Worm (Caenorhabditis elegans) whole organism, late embryonic: ENCODE results near the gene F46F5.7.

ENCODE experiments used
- ceh-18 ChIP-seq: sonication (generic microtip); optimal IDR thresholded peaks from 2 replicates; lab custom pipeline; 2016; ENCODE audit warnings: missing genetic modification characterization, missing compliant biosample characterization
- ceh-45 ChIP-seq: fragments of 200-800 bp; sonication (Bioruptor generic); IDR thresholded peaks from 2 replicates; pipeline ENCODE4 v1.3.6; 2022; ENCODE audit warnings: missing genetic modification reagents, missing genetic modification characterization, missing compliant biosample characterization
- ceh-9 ChIP-seq: sonication (generic microtip); optimal IDR thresholded peaks from 2 replicates; lab custom pipeline; 2016; ENCODE audit warnings: mild to moderate bottlenecking, missing genetic modification characterization, inconsistent platforms, missing compliant biosample characterization
- elt-2 ChIP-seq: sonication (generic microtip); optimal IDR thresholded peaks from 2 replicates; lab custom pipeline; 2016; ENCODE audit warnings: missing genetic modification reagents, missing genetic modification characterization, missing compliant biosample characterization
- fkh-6 ChIP-seq: sonication (generic microtip); optimal IDR thresholded peaks from 2 replicates; lab custom pipeline; 2016; ENCODE audit warnings: missing genetic modification characterization, missing compliant biosample characterization
- nfya-1 ChIP-seq: sonication (generic microtip); optimal IDR thresholded peaks from 2 replicates; lab custom pipeline; 2017; ENCODE audit warnings: missing genetic modification characterization, mild to moderate bottlenecking, missing compliant biosample characterization, antibody characterized with exemption, moderate library complexity
- pag-3 ChIP-seq: sonication (generic microtip); optimal IDR thresholded peaks from 2 replicates; lab custom pipeline; 2016; ENCODE audit warnings: missing compliant biosample characterization, missing genetic modification characterization, borderline replicate concordance
- pat-9 ChIP-seq: fragments of 200-800 bp; sonication (Bioruptor generic); optimal IDR thresholded peaks from 2 replicates; lab custom pipeline; 2018; ENCODE audit warnings: mild to moderate bottlenecking, missing genetic modification characterization, moderate library complexity, missing compliant biosample characterization
- pqm-1 ChIP-seq: sonication (generic microtip); optimal IDR thresholded peaks from 2 replicates; lab custom pipeline; 2016; ENCODE audit warnings: missing genetic modification characterization, missing compliant biosample characterization
- rnt-1 ChIP-seq: sonication (generic microtip); optimal IDR thresholded peaks from 2 replicates; lab custom pipeline; 2016; ENCODE audit warnings: missing genetic modification characterization, missing compliant biosample characterization
- sox-4 ChIP-seq: sonication (generic microtip); optimal IDR thresholded peaks from 2 replicates; lab custom pipeline; 2017; ENCODE audit warnings: mild to moderate bottlenecking, missing genetic modification characterization, inconsistent platforms, missing compliant biosample characterization
- zip-5 ChIP-seq: sonication (generic microtip); optimal IDR thresholded peaks from 2 replicates; lab custom pipeline; 2016; ENCODE audit warnings: missing genetic modification characterization, missing compliant biosample characterization

- TF ChIP-seq pat-9 (tag; lab: Kevin White, UChicago), result no peak
- no peak for TF ChIP-seq pqm-1 (tag; lab: Kevin White, UChicago)
- no peak for TF ChIP-seq ceh-45
- TF ChIP-seq rnt-1 (tag; lab: Kevin White, UChicago), result no peak
- TF ChIP-seq sox-4, result no peak
- no peak for TF ChIP-seq pag-3 (tag; lab: Kevin White, UChicago)
- TF ChIP-seq elt-2 (tag; lab: Kevin White, UChicago), result no peak
- no peak for TF ChIP-seq fkh-6 (tag; lab: Kevin White, UChicago)
- no peak for TF ChIP-seq zip-5
- no peak for TF ChIP-seq ceh-9 (tag; lab: Kevin White, UChicago)
- TF ChIP-seq nfya-1 (tag; lab: Kevin White, UChicago), result no peak
- TF ChIP-seq ceh-18, result no peak
Observed at ce11 chrII:861564-861963, 41.1 kb upstream of the F46F5.7 start, which contains the start of gene Y46B2A.4.
